Worm (Caenorhabditis elegans) whole organism, L4/young adult: Measurements from ENCODE around the gene C29E4.11.

Experiments
- W03F9.2 ChIP-seq: fragments of 150-350 bp; optimal IDR thresholded peaks from 2 replicates; lab custom pipeline; 2014; ENCODE audit warnings: missing biosample characterization, missing genetic modification characterization
- dao-5 ChIP-seq: sonication (generic microtip); optimal IDR thresholded peaks from 2 replicates; lab custom pipeline; 2016; ENCODE audit warnings: missing genotype, missing genetic modification characterization, moderate library complexity, missing compliant biosample characterization
- him-1 ChIP-seq: sonication (generic microtip); optimal IDR thresholded peaks from 2 replicates; lab custom pipeline; 2016; ENCODE audit warnings: missing genotype, missing genetic modification reagents, missing genetic modification characterization, missing compliant biosample characterization

ce11 chrIII:7978289-7978688 lies 20.4 kb upstream of the C29E4.11 start:
- TF ChIP-seq him-1 (tag; lab: Kevin White, UChicago) = no peak
- no peak for TF ChIP-seq dao-5 (tag; lab: Kevin White, UChicago)
- no peak for TF ChIP-seq W03F9.2
